Worm (Caenorhabditis elegans) whole organism, young adult: ENCODE results near the gene cyc-2.1.
A peak's percentile ranks its signal among the peaks of the same experiment; 100 is the strongest.
"Not testable (repeated sequence)": the region's sequence is repeated elsewhere in the genome, so short reads cannot be mapped to it uniquely, and the experiment has no call there.

Experiments
- D2030.7 ChIP-seq: fragments of 200-800 bp; sonication (Bioruptor generic); IDR thresholded peaks from 2 replicates; pipeline ENCODE4 v1.3.6; 2022; ENCODE audit warnings: missing genetic modification reagents, missing genetic modification characterization, missing compliant biosample characterization
- F23B12.7 ChIP-seq: sonication (generic microtip); optimal IDR thresholded peaks from 2 replicates; lab custom pipeline; 2017; ENCODE audit warnings: missing genetic modification characterization, mild to moderate bottlenecking, missing compliant biosample characterization, antibody characterized with exemption, moderate library complexity; ENCODE audit not compliant: insufficient read depth
- F33H1.4 ChIP-seq: fragments of 200-800 bp; sonication (Bioruptor generic); IDR thresholded peaks from 2 replicates; pipeline ENCODE4 v1.3.6; 2022; ENCODE audit warnings: missing genetic modification reagents, missing genetic modification characterization, missing compliant biosample characterization
- F37B4.10 ChIP-seq: fragments of 200-800 bp; sonication (Bioruptor generic); IDR thresholded peaks from 2 replicates; pipeline ENCODE4 v1.3.6; 2022; ENCODE audit warnings: missing genetic modification characterization, missing compliant biosample characterization
- ama-1 ChIP-seq, 3 experiments: fragments of 150-350 bp in 1 of 3; sonication (generic microtip) in 2 of 3; optimal IDR thresholded peaks; 2 replicates each; lab custom pipeline; 2014 to 2018; ENCODE audit warnings: missing biosample characterization in 2 of 3, missing genetic modification characterization in 2 of 3, missing genetic modification reagents in 2 of 3
- atf-7 ChIP-seq: sonication (generic microtip); optimal IDR thresholded peaks from 2 replicates; lab custom pipeline; 2017; ENCODE audit warnings: mild to moderate bottlenecking, missing genetic modification characterization, missing compliant biosample characterization
- bed-1 ChIP-seq: fragments of 200-800 bp; sonication (Bioruptor generic); IDR thresholded peaks from 2 replicates; pipeline ENCODE4 v1.3.6; 2022; ENCODE audit warnings: missing genetic modification reagents, missing genetic modification characterization, missing compliant biosample characterization
- cebp-1 ChIP-seq, 2 experiments: fragments of 200-800 bp in 1 of 2; sonication (Bioruptor generic) in 1 of 2; sonication (generic microtip) in 1 of 2; IDR thresholded peaks in 1 of 2; optimal IDR thresholded peaks in 1 of 2; 2 replicates each; pipeline versions ENCODE4 v1.3.6 to Lab custom; 2017 to 2022; ENCODE audit warnings: missing compliant biosample characterization in 2 of 2, missing genetic modification characterization in 2 of 2, mild to moderate bottlenecking in 1 of 2, missing genetic modification reagents in 1 of 2, moderate library complexity in 1 of 2
- ceh-40 ChIP-seq: fragments of 200-800 bp; sonication (Bioruptor generic); IDR thresholded peaks from 2 replicates; pipeline ENCODE4 v1.3.6; 2022; ENCODE audit warnings: missing genetic modification characterization, missing compliant biosample characterization
- dox-1 ChIP-seq: fragments of 200-800 bp; sonication (Bioruptor generic); IDR thresholded peaks from 2 replicates; pipeline ENCODE4 v1.3.6; 2022; ENCODE audit warnings: missing genetic modification reagents, missing genetic modification characterization, missing compliant biosample characterization
- dpl-1 ChIP-seq: fragments of 150-350 bp; optimal IDR thresholded peaks from 2 replicates; lab custom pipeline; 2014; ENCODE audit warnings: missing biosample characterization, missing genetic modification reagents, missing genetic modification characterization
- egl-44 ChIP-seq: fragments of 200-800 bp; sonication (Bioruptor generic); IDR thresholded peaks from 2 replicates; pipeline ENCODE4 v1.3.6; 2022; ENCODE audit warnings: missing genetic modification reagents, missing genetic modification characterization, missing compliant biosample characterization
- ekl-4 ChIP-seq: fragments of 200-800 bp; sonication (Bioruptor generic); IDR thresholded peaks from 2 replicates; pipeline ENCODE4 v1.3.6; 2022; ENCODE audit warnings: missing genetic modification reagents, missing genetic modification characterization, missing compliant biosample characterization
- fkh-3 ChIP-seq: sonication (generic microtip); optimal IDR thresholded peaks from 2 replicates; lab custom pipeline; 2016; ENCODE audit warnings: mild to moderate bottlenecking, missing genetic modification characterization, missing compliant biosample characterization
- hmg-1.2 ChIP-seq: fragments of 200-800 bp; sonication (Bioruptor generic); IDR thresholded peaks from 2 replicates; pipeline ENCODE4 v1.3.6; 2022; ENCODE audit warnings: missing genetic modification reagents, missing genetic modification characterization, missing compliant biosample characterization
- hsf-1 ChIP-seq: fragments of 200-800 bp; sonication (Bioruptor generic); IDR thresholded peaks from 2 replicates; pipeline ENCODE4 v1.3.6; 2022; ENCODE audit warnings: missing genetic modification reagents, missing genetic modification characterization, missing compliant biosample characterization
- lin-26 ChIP-seq: fragments of 200-800 bp; sonication (Bioruptor generic); IDR thresholded peaks from 2 replicates; pipeline ENCODE4 v1.3.6; 2022; ENCODE audit warnings: missing genetic modification reagents, missing genetic modification characterization, missing compliant biosample characterization
- lin-54 ChIP-seq: fragments of 200-800 bp; sonication (Bioruptor generic); optimal IDR thresholded peaks from 2 replicates; lab custom pipeline; 2018; ENCODE audit warnings: mild to moderate bottlenecking, missing genetic modification characterization, missing compliant biosample characterization
- lsl-1 ChIP-seq: fragments of 200-800 bp; sonication (Bioruptor generic); optimal IDR thresholded peaks from 2 replicates; lab custom pipeline; 2018; ENCODE audit warnings: mild to moderate bottlenecking, missing genetic modification characterization, moderate library complexity, missing compliant biosample characterization
- madf-6 ChIP-seq: fragments of 200-800 bp; sonication (Bioruptor generic); IDR thresholded peaks from 2 replicates; pipeline ENCODE4 v1.3.6; 2022; ENCODE audit warnings: missing genetic modification reagents, missing genetic modification characterization, missing compliant biosample characterization
- mcd-1 ChIP-seq: fragments of 200-800 bp; sonication (Bioruptor generic); IDR thresholded peaks from 2 replicates; pipeline ENCODE4 v1.3.6; 2022; ENCODE audit warnings: missing genetic modification reagents, missing genetic modification characterization, missing compliant biosample characterization
- nfyb-1 ChIP-seq: fragments of 200-800 bp; sonication (Bioruptor generic); IDR thresholded peaks from 2 replicates; pipeline ENCODE4 v1.3.6; 2022; ENCODE audit warnings: missing genetic modification reagents, missing genetic modification characterization, missing compliant biosample characterization
- nhr-80 ChIP-seq: sonication (generic microtip); optimal IDR thresholded peaks from 2 replicates; lab custom pipeline; 2016; ENCODE audit warnings: missing genetic modification characterization, missing compliant biosample characterization
- rpc-1 ChIP-seq, 2 experiments: fragments of 150-350 bp in 1 of 2; sonication (generic microtip) in 1 of 2; optimal IDR thresholded peaks; 2 replicates each; lab custom pipeline; 2014 to 2018; ENCODE audit warnings: missing biosample characterization in 1 of 2, missing genetic modification characterization in 1 of 2, missing genetic modification reagents in 1 of 2, missing genotype in 1 of 2
- snpc-4 ChIP-seq, 5 experiments: fragments of 150-350 bp in 1 of 5; sonication (generic microtip) in 4 of 5; optimal IDR thresholded peaks; 2 replicates each; lab custom pipeline; 2014 to 2018; ENCODE audit warnings: missing genetic modification characterization in 5 of 5, missing biosample characterization in 3 of 5, antibody characterized with exemption in 2 of 5, mild to moderate bottlenecking in 2 of 5, missing compliant biosample characterization in 2 of 5, missing genotype in 2 of 5, moderate library complexity in 2 of 5, missing genetic modification reagents in 1 of 5
- unc-62 ChIP-seq: fragments of 150-350 bp; optimal IDR thresholded peaks from 2 replicates; lab custom pipeline; 2014; ENCODE audit warnings: missing biosample characterization, missing genetic modification reagents, missing genetic modification characterization
- xnd-1 ChIP-seq: sonication (generic microtip); optimal IDR thresholded peaks from 2 replicates; lab custom pipeline; 2016; ENCODE audit warnings: missing genotype, missing genetic modification reagents, missing genetic modification characterization, missing compliant biosample characterization
- ztf-22 ChIP-seq: fragments of 200-800 bp; sonication (Bioruptor generic); optimal IDR thresholded peaks from 2 replicates; lab custom pipeline; 2018; ENCODE audit warnings: mild to moderate bottlenecking, missing genetic modification characterization, moderate library complexity, missing compliant biosample characterization
- ztf-25 ChIP-seq: fragments of 200-800 bp; sonication (Bioruptor generic); IDR thresholded peaks from 2 replicates; pipeline ENCODE4 v1.3.6; 2022; ENCODE audit warnings: missing genetic modification reagents, missing genetic modification characterization, missing compliant biosample characterization

cyc-2.1 gene

DNA sequence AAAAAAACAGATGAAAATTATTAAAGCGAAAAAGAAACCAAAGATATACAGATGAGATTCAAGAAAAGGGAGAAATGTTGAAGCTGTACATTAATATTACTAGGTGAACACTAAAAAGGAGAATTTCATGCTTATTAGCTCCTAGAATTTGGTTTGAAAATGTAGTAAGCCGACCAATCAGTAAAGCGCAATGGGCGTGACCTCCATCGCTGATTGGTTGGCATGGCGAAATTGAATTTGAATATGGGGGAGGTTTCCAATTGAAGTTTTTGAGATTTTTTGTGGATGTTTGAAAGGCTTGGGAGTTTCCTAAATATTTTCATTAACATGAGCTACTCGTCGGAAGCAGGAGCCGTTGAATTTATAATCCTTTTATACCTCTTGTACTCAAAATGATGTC, 27.7 kb upstream of the cyc-2.1 start:
- TF ChIP-seq lin-26 (GFP tag; lab: Robert Waterston, UW) (no peak), fkh-3 (tag; lab: Kevin White, UChicago) (no peak), cebp-1 (GFP tag; IDR thresholded peaks at IDR 0.05; lab: Robert Waterston, UW) (no peak), cebp-1 (tag; optimal IDR thresholded peaks at IDR 0.05; lab: Kevin White, UChicago) (no peak), nfyb-1 (GFP tag; lab: Robert Waterston, UW) (peak; percentile 76; the same call in 1 of the 2 replicates), ama-1 (optimal IDR thresholded peaks at IDR 0.05; lab: Kevin White, UChicago) (no peak), ama-1 (GFP tag; optimal IDR thresholded peaks at IDR 0.05; lab: Kevin White, UChicago) (no peak)

DNA sequence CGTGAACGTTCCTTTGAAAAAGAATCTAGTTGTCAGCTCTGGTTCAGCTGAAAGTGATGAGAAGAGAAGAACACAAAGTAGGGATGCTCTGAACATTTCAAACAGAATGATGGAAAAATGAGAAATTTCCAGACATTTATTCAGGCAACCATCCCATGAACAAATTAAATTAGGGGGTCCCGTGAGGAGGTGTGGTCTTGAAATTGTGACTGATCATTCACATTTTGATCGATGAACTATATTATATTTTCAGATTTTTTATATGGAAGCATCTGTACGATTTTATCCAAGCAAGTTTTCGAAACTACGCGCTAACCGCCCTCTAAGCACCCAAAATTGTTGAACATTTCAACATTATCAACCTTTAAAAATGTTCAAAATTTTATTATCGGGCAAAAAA, 27.2 kb upstream of the cyc-2.1 start, which contains the start of gene R11E3.19:
R11E3.19 (minus strand) TSS at position 101 of the 400 bp plus-strand sequence.
- TF ChIP-seq bed-1 (GFP tag; lab: Robert Waterston, UW) = no peak
- no peak for TF ChIP-seq F23B12.7 (tag; lab: Kevin White, UChicago)
- no peak for TF ChIP-seq hsf-1
- no peak for TF ChIP-seq unc-62
- no peak for TF ChIP-seq ekl-4 (GFP tag; lab: Robert Waterston, UW)
- no peak for TF ChIP-seq lin-54 (GFP tag; lab: Kevin White, UChicago)
- no peak for TF ChIP-seq F37B4.10
- no peak for TF ChIP-seq egl-44 (GFP tag; lab: Robert Waterston, UW)
- TF ChIP-seq ztf-22 (GFP tag; lab: Kevin White, UChicago) = no peak
- TF ChIP-seq ztf-25 = no peak
- no peak for TF ChIP-seq rpc-1 (optimal IDR thresholded peaks at IDR 0.05; lab: Kevin White, UChicago)
- TF ChIP-seq rpc-1 (tag; optimal IDR thresholded peaks at IDR 0.05; lab: Kevin White, UChicago) = no peak

DNA sequence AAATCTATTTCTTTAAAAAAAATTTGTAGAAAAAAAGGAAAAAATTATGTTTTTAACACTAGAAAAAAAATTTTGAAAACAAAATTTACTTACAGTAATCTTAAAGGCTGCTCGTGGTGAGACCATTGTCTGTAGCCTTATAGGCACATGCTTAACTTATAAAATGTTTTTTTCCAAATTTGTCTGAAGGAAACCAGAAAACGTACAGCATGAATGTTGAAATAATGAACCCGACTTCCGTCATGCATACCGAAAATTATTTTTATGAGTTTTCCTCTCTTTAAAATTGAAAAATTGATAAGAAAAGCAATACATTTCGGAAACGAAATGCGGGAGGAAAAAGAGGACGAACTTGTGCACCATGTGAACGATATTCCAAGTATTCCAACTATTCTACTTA, 23.0 kb upstream of the cyc-2.1 start, which contains the start of gene R11E3.2:
R11E3.2 (plus strand) TSS at position 301 of the 400 bp plus-strand sequence.
- TF ChIP-seq atf-7 (tag; lab: Kevin White, UChicago) (no peak), nhr-80 (tag; lab: Kevin White, UChicago) (peak; percentile 4)

DNA sequence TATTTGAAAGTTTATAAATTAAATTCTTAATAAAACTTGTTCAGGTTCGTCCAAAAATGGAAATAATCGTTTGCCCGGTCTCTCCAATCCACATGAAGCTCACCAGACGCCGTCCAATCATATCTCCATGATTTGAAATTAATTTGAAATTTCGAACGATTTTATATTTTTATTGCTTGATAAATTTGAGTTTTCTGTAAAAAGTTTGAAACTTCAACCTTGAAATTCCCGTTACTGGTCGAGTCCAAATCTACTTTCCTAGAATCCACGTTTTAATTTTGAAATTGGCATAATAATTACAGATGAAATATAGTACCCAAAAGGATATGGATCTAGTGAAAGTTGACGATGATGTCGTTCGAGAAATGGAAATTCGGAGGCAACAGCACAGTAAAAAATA, 15.6 kb upstream of the cyc-2.1 start, which contains the start of gene npp-26:
npp-26 (plus strand) TSS at position 301 of the 400 bp plus-strand sequence.
- TF ChIP-seq ceh-40 (GFP tag; lab: Robert Waterston, UW) (no peak), D2030.7 (GFP tag; lab: Robert Waterston, UW) (no peak), hsf-1 (no peak), ztf-22 (GFP tag; lab: Kevin White, UChicago) (no peak)

DNA sequence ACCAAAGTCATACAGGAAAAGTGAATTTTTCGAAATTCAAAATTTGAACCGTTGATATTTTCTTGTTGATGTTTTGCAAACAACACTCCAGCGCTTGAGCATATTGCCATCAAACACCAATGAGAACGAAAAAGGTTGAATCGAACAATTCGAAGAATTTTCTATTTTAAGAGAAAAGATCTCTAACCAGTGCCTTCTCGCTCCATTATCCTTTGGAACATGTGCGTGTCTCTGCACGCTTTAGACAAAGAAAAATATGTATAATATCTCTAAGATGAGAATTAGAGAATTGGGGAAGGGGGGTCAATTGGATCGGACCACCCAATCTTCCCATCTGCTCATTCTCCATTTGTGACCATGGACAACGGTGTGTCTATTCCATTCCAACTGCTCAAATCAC, 15.0 kb upstream of the cyc-2.1 start, which contains the start of gene Y17G9B.2:
Y17G9B.2 (plus strand) TSS at position 301 of the 400 bp plus-strand sequence.
- TF ChIP-seq dpl-1 (GFP tag; lab: Kevin White, UChicago) = no peak
- TF ChIP-seq dox-1 (GFP tag; lab: Robert Waterston, UW) = no peak

DNA sequence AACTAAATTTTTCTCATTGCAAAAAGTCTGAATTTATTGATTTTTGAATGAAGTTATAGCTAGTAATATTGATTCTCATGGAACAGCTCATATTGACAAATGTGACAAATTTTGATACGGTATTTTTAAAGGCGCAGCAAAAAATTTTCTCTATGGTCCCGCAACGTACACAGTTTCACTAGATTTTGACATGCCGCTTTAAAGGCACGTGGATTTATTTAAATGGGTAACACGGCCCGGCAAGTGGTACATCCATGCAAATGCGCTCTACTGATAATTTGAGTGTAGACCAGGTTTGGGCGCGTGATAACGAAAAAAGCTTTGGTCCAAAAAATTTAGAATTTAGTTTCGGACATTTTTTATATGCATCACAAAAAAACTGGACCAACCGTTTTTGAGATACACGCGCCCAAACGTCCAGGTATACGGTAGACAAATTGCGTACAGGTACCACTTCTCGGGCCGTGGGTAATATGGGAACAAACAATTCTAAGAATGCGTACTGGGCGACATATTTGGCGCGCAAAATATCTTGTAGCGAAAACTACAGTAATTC, 14.3 kb upstream of the cyc-2.1 start:
- TF ChIP-seq lsl-1 (GFP tag; lab: Kevin White, UChicago) (peak; percentile 52), snpc-4 (tag; optimal IDR thresholded peaks at IDR 0.05; lab: Kevin White, UChicago) (peak in 1 of 4 experiments; percentile 39), xnd-1 (tag; lab: Kevin White, UChicago) (peak; percentile 17), F33H1.4 (peak; percentile 49), madf-6 (GFP tag; lab: Robert Waterston, UW) (peak; percentile 75), mcd-1 (peak; percentile 70), hmg-1.2 (GFP tag; lab: Robert Waterston, UW) (peak; percentile 26; the same call in 1 of the 2 replicates)
- not testable (repeated sequence) for TF ChIP-seq snpc-4 (GFP tag; optimal IDR thresholded peaks at IDR 0.05; lab: Kevin White, UChicago)
- TF ChIP-seq, all 124 proteins: peak for 7; not testable (repeated sequence) for 117
